Worm (Caenorhabditis elegans): Measurements from ENCODE around the gene glb-1.

Gene glb-1

DNA sequence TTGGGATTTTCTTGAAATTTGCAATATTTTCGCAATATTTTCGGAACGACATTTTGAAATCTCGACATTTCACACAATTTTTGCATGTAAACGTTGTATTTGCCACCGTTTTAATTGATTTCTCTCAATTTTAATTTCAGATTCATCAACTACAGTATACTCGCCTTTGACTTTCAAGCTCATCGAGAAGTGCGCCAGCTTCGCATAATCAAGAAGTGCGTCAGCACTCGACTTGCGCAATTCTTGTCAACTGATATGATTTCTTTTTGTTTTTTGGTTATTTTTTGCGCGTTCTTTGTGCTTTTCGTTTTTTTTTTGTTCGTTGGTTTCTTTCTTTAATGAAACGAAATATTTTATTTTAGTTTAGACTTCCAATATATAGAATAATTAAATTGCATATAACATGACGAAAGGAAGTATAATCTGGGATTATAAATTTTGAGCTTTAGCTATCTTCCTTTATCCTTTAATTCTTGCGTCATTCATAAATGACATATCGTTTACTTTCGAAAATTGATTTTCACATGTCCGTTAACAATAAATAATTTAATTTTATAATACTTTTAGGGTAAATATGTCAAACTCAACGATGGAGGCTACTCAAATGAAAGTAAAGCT, 35.8 kb downstream of the glb-1 start, which contains the start of gene famh-136:
famh-136 (plus strand) TSS at position 568 of the 618 bp plus-strand sequence.
- TF ChIP-seq gei-8 (GFP tag; optimal IDR thresholded peaks at IDR 0.05) (no peak), vab-7 (GFP tag; IDR thresholded peaks at IDR 0.05) (no peak), lim-7 (GFP tag; IDR thresholded peaks at IDR 0.05) (no peak), saeg-2 (GFP tag; IDR thresholded peaks at IDR 0.05) (0 out of 2 replicates have a peak, but pooled peaks have one; percentile 56), pha-4 (GFP tag; IDR thresholded peaks at IDR 0.05) (peak; percentile 76), pha-4 (tag; optimal IDR thresholded peaks at IDR 0.05) (peak; percentile 89), lir-3 (tag; optimal IDR thresholded peaks at IDR 0.05) (no peak), mdt-29 (GFP tag; IDR thresholded peaks at IDR 0.05) (peak; percentile 60; the same call in 1 of the 2 replicates), fos-1 (tag; optimal IDR thresholded peaks at IDR 0.05) (peak; percentile 35), ceh-32 (tag; optimal IDR thresholded peaks at IDR 0.05; ENCODE audit: poor library complexity) (no peak), dmd-9 (GFP tag; IDR thresholded peaks at IDR 0.05) (no peak), F44E2.7 (GFP tag; IDR thresholded peaks at IDR 0.05) (no peak), egl-27 (tag; optimal IDR thresholded peaks at IDR 0.05) (no peak), zip-11 (GFP tag; IDR thresholded peaks at IDR 0.05) (no peak), nhr-111 (GFP tag; optimal IDR thresholded peaks at IDR 0.05) (no peak), snpc-4 (tag; optimal IDR thresholded peaks at IDR 0.05) (no peak), egl-43 (GFP tag; IDR thresholded peaks at IDR 0.05) (no peak), R02D3.7 (tag; optimal IDR thresholded peaks at IDR 0.05) (no peak), nhr-77 (tag; optimal IDR thresholded peaks at IDR 0.05) (peak; percentile 90), tag-97 (GFP tag; IDR thresholded peaks at IDR 0.05) (no peak), Y48G9A.11 (GFP tag; IDR thresholded peaks at IDR 0.05) (no peak), hmg-1.1 (GFP tag; IDR thresholded peaks at IDR 0.05) (peak; percentile 79), nhr-76 (tag; optimal IDR thresholded peaks at IDR 0.05) (no peak), unc-39 (tag; optimal IDR thresholded peaks at IDR 0.05) (no peak), fkh-10 (GFP tag; optimal IDR thresholded peaks at IDR 0.05) (peak; percentile 37), daf-16 (GFP tag; optimal IDR thresholded peaks at IDR 0.05) (peak; percentile 23 to 78), daf-16 (tag; optimal IDR thresholded peaks at IDR 0.05) (peak; percentile 78), nhr-48 (tag; optimal IDR thresholded peaks at IDR 0.05) (peak; percentile 79), zip-2 (tag; optimal IDR thresholded peaks at IDR 0.05) (peak; percentile 52), zag-1 (tag; optimal IDR thresholded peaks at IDR 0.05) (no peak), F10B5.3 (tag; optimal IDR thresholded peaks at IDR 0.05) (peak; percentile 74), Y75B8A.6 (GFP tag; IDR thresholded peaks at IDR 0.05) (no peak), dpl-1 (GFP tag; optimal IDR thresholded peaks at IDR 0.05) (peak; percentile 85), tra-1 (GFP tag; IDR thresholded peaks at IDR 0.05) (peak; percentile 51; the same call in 1 of the 2 replicates), hlh-30 (tag; optimal IDR thresholded peaks at IDR 0.05; ENCODE audit: insufficient read depth) (peak; percentile 80), daf-19 (GFP tag; conservative IDR thresholded peaks at IDR 0.05) (no peak), F49E8.2 (tag; optimal IDR thresholded peaks at IDR 0.05; ENCODE audit: borderline replicate concordance) (peak; percentile 11), hlh-11 (tag; optimal IDR thresholded peaks at IDR 0.05) (peak; percentile 91), T20F7.1 (GFP tag; optimal IDR thresholded peaks at IDR 0.05) (peak; percentile 82), lin-13 (GFP tag; optimal IDR thresholded peaks at IDR 0.05) (peak; percentile 83), ztf-7 (tag; optimal IDR thresholded peaks at IDR 0.05) (peak; percentile 64), nhr-25 (tag; optimal IDR thresholded peaks at IDR 0.05; ENCODE audit: borderline replicate concordance, insufficient read depth) (no peak), nhr-10 (tag; optimal IDR thresholded peaks at IDR 0.05) (no peak), php-3 (GFP tag; IDR thresholded peaks at IDR 0.05) (peak; percentile 56), jun-1 (tag; optimal IDR thresholded peaks at IDR 0.05) (no peak), zfp-2 (tag; optimal IDR thresholded peaks at IDR 0.05) (no peak), lin-15B (tag; optimal IDR thresholded peaks at IDR 0.05) (no peak), Y105C5A.15 (GFP tag; IDR thresholded peaks at IDR 0.05) (no peak), nhr-42 (GFP tag; IDR thresholded peaks at IDR 0.05) (peak; percentile 64; the same call in 1 of the 2 replicates), aly-2 (tag; optimal IDR thresholded peaks at IDR 0.05) (no peak), daf-8 (GFP tag; IDR thresholded peaks at IDR 0.05) (no peak)
